Fruit fly (Drosophila melanogaster): ENCODE measurements around the gene CG43658.

CG43658 gene

dm6 chrX:17448674-17449073, 112.3 kb downstream of the CG43658 start, which contains the start of gene p-cup:
Gene p-cup (minus strand): TSS chrX:17448774.
- TF ChIP-seq Myc (optimal IDR thresholded peaks at IDR 0.05) (no peak), insv (optimal IDR thresholded peaks at IDR 0.05) (no peak), psq (optimal IDR thresholded peaks at IDR 0.05) (no peak), Sin3A (optimal IDR thresholded peaks at IDR 0.05) (no peak), h (optimal IDR thresholded peaks at IDR 0.05) (no peak), ttk (optimal IDR thresholded peaks at IDR 0.05) (no peak)

dm6 chrX:17443880-17444279, 117.1 kb downstream of the CG43658 start, which contains the start of the genes CG12994 and CG46464:
Gene CG12994 (minus strand): TSS chrX:17443994.
Gene CG46464 (minus strand): TSS chrX:17443994.
- TF ChIP-seq ttk (optimal IDR thresholded peaks at IDR 0.05), result no peak
- no peak for TF ChIP-seq insv (optimal IDR thresholded peaks at IDR 0.05)
- TF ChIP-seq h (optimal IDR thresholded peaks at IDR 0.05), result no peak

- TF ChIP-seq Myc (optimal IDR thresholded peaks at IDR 0.05), result no peak
- TF ChIP-seq Sin3A (optimal IDR thresholded peaks at IDR 0.05), result no peak
- no peak for TF ChIP-seq h (optimal IDR thresholded peaks at IDR 0.05)
- no peak for TF ChIP-seq insv (optimal IDR thresholded peaks at IDR 0.05)
- TF ChIP-seq ttk (optimal IDR thresholded peaks at IDR 0.05), result no peak
- no peak for TF ChIP-seq psq (optimal IDR thresholded peaks at IDR 0.05)
Observed at dm6 chrX:17424383-17424782, 136.6 kb downstream of the CG43658 start.

- TF ChIP-seq ttk (optimal IDR thresholded peaks at IDR 0.05), result no peak
- TF ChIP-seq psq (optimal IDR thresholded peaks at IDR 0.05), result no peak
- TF ChIP-seq insv (optimal IDR thresholded peaks at IDR 0.05), result no peak
- no peak for TF ChIP-seq Myc (optimal IDR thresholded peaks at IDR 0.05)
- TF ChIP-seq Sin3A (optimal IDR thresholded peaks at IDR 0.05), result no peak
- TF ChIP-seq h (optimal IDR thresholded peaks at IDR 0.05), result no peak
Observed at dm6 chrX:17423310-17423945, 137.6 kb downstream of the CG43658 start, which contains the start of gene ENGase. Gene ENGase (plus strand): TSS chrX:17423591.

- TF ChIP-seq Myc (optimal IDR thresholded peaks at IDR 0.05) (no peak), ttk (optimal IDR thresholded peaks at IDR 0.05) (no peak), insv (optimal IDR thresholded peaks at IDR 0.05) (no peak), h (optimal IDR thresholded peaks at IDR 0.05) (no peak), psq (optimal IDR thresholded peaks at IDR 0.05) (no peak), Sin3A (optimal IDR thresholded peaks at IDR 0.05) (no peak)
Observed at dm6 chrX:17421987-17422386, 139.0 kb downstream of the CG43658 start, which contains the start of gene CG8611. Gene CG8611 (minus strand): TSS chrX:17422145.

dm6 chrX:17407737-17408136, 153.2 kb downstream of the CG43658 start:
- TF ChIP-seq psq (optimal IDR thresholded peaks at IDR 0.05), result no peak
- no peak for TF ChIP-seq h (optimal IDR thresholded peaks at IDR 0.05)
- TF ChIP-seq Myc (optimal IDR thresholded peaks at IDR 0.05), result no peak
- TF ChIP-seq ttk (optimal IDR thresholded peaks at IDR 0.05), result no peak
- no peak for TF ChIP-seq Sin3A (optimal IDR thresholded peaks at IDR 0.05)
- TF ChIP-seq insv (optimal IDR thresholded peaks at IDR 0.05), result no peak
